Worm (Caenorhabditis elegans): ENCODE results near the gene R04D3.4.

DNA sequence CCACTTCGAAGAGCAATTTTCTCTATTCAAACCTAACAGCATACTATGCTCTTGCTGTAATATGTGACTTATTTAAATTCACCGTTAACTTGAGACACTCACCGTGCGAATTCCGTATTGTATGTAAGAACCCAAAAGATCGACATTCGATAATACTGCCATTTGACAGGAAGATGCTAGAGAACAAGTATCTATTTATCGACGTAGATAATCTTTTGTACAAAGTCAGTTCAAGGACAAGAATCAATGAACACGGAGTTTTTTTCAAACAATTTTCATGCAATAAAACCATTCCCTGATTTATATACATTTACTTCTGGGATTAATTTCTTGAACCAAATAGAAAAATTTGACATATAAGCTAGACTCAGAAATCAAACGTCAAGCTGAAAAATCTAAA is 40.4 kb downstream of the R04D3.4 start, which contains the start of gene K08H2.7:
- TF ChIP-seq Y79H2A.3 (GFP tag; conservative IDR thresholded peaks at IDR 0.05), result no peak
- TF ChIP-seq ama-1 (optimal IDR thresholded peaks at IDR 0.05), result no peak
- no peak for TF ChIP-seq ama-1 (GFP tag; optimal IDR thresholded peaks at IDR 0.05)
- no peak for TF ChIP-seq T26A5.8 (tag; optimal IDR thresholded peaks at IDR 0.05)
- no peak for TF ChIP-seq akir-1 (GFP tag; optimal IDR thresholded peaks at IDR 0.05)
